Worm (Caenorhabditis elegans): ENCODE data around the gene F56D5.6.

F56D5.6 gene

ce11 chrIV:9444417-9445026, 42.8 kb downstream of the F56D5.6 start (continued):
- TF ChIP-seq aly-2 (tag; optimal IDR thresholded peaks at IDR 0.05), result peak; percentile 93
- TF ChIP-seq lin-39 (tag; optimal IDR thresholded peaks at IDR 0.05), result peak; percentile 86
- TF ChIP-seq hpl-2 (GFP tag; optimal IDR thresholded peaks at IDR 0.05), result peak; percentile 88
- peak; percentile 90 for TF ChIP-seq mep-1 (tag; optimal IDR thresholded peaks at IDR 0.05)
- TF ChIP-seq tlp-1 (tag; optimal IDR thresholded peaks at IDR 0.05), result no peak
- TF ChIP-seq nhr-76 (tag; optimal IDR thresholded peaks at IDR 0.05), result peak; percentile 25
- peak; percentile 46 for TF ChIP-seq sup-37 (GFP tag; optimal IDR thresholded peaks at IDR 0.05)
- TF ChIP-seq fkh-4 (tag; optimal IDR thresholded peaks at IDR 0.05; ENCODE audit: borderline replicate concordance), result peak; percentile 52
- TF ChIP-seq lin-15B (tag; optimal IDR thresholded peaks at IDR 0.05), result peak; percentile 63
- TF ChIP-seq nhr-77 (tag; optimal IDR thresholded peaks at IDR 0.05), result peak; percentile 96
- TF ChIP-seq ets-5 (GFP tag; IDR thresholded peaks at IDR 0.05), result no peak
- peak; percentile 96 for TF ChIP-seq swsn-7 (tag; optimal IDR thresholded peaks at IDR 0.05)
- TF ChIP-seq snu-23 (GFP tag; optimal IDR thresholded peaks at IDR 0.05), result peak; percentile 97
- peak; percentile 91 for TF ChIP-seq lin-13 (GFP tag; optimal IDR thresholded peaks at IDR 0.05)
- TF ChIP-seq nhr-90 (tag; optimal IDR thresholded peaks at IDR 0.05; ENCODE audit: poor library complexity), result peak; percentile 96
- TF ChIP-seq irx-1 (tag; optimal IDR thresholded peaks at IDR 0.05), result peak; percentile 93
- TF ChIP-seq ceh-8 (GFP tag; optimal IDR thresholded peaks at IDR 0.05), result peak; percentile 77
- TF ChIP-seq ceh-90 (tag; optimal IDR thresholded peaks at IDR 0.05), result no peak
- peak; percentile 61 for TF ChIP-seq zag-1 (tag; optimal IDR thresholded peaks at IDR 0.05)
- peak; percentile 30 for TF ChIP-seq efl-3 (GFP tag; optimal IDR thresholded peaks at IDR 0.05)
- peak; percentile 61 for TF ChIP-seq C04F5.9 (tag; optimal IDR thresholded peaks at IDR 0.05)
- peak; percentile 95 for TF ChIP-seq tbx-2 (tag; optimal IDR thresholded peaks at IDR 0.05)
- no peak for TF ChIP-seq pag-3 (tag; optimal IDR thresholded peaks at IDR 0.05; ENCODE audit: borderline replicate concordance, insufficient read depth)
- peak; percentile 76 for TF ChIP-seq unc-130 (tag; optimal IDR thresholded peaks at IDR 0.05)
- no peak for TF ChIP-seq alr-1 (tag; optimal IDR thresholded peaks at IDR 0.05; ENCODE audit: borderline replicate concordance)
- TF ChIP-seq nhr-20 (tag; optimal IDR thresholded peaks at IDR 0.05), result peak; percentile 97
- peak; percentile 83 to 88 for TF ChIP-seq lin-35 (GFP tag; optimal IDR thresholded peaks at IDR 0.05)
- TF ChIP-seq ztf-4 (tag; optimal IDR thresholded peaks at IDR 0.05), result peak; percentile 83
- peak; percentile 62 for TF ChIP-seq blmp-1 (tag; optimal IDR thresholded peaks at IDR 0.05)
- TF ChIP-seq F16B12.6 (tag; optimal IDR thresholded peaks at IDR 0.05), result peak; percentile 51
- TF ChIP-seq grh-1 (GFP tag; IDR thresholded peaks at IDR 0.05), result peak; percentile 73
- peak; percentile 72 for TF ChIP-seq ceh-88 (GFP tag; IDR thresholded peaks at IDR 0.05)
- TF ChIP-seq Y116A8C.19 (tag; optimal IDR thresholded peaks at IDR 0.05; ENCODE audit: borderline replicate concordance), result no peak

- TF ChIP-seq ces-1 (GFP tag; optimal IDR thresholded peaks at IDR 0.05), result no peak
- no peak for TF ChIP-seq tlp-1 (tag; optimal IDR thresholded peaks at IDR 0.05)
- no peak for TF ChIP-seq C04F5.9 (tag; optimal IDR thresholded peaks at IDR 0.05)
- TF ChIP-seq zip-4 (GFP tag; optimal IDR thresholded peaks at IDR 0.05), result no peak
- TF ChIP-seq ztf-4 (tag; optimal IDR thresholded peaks at IDR 0.05), result no peak
- TF ChIP-seq mab-9 (GFP tag; IDR thresholded peaks at IDR 0.05), result no peak
These were observed 43.7 kb downstream of the F56D5.6 start, which contains the start of gene hsp-12.3 for ce11 chrIV:9445407-9445806. TSS of gene hsp-12.3 (minus strand) at chrIV:9445507.

- TF ChIP-seq pax-3 (tag; optimal IDR thresholded peaks at IDR 0.05), result no peak
- TF ChIP-seq ceh-82 (tag; optimal IDR thresholded peaks at IDR 0.05), result no peak
- no peak for TF ChIP-seq pag-3 (tag; optimal IDR thresholded peaks at IDR 0.05; ENCODE audit: borderline replicate concordance, insufficient read depth)
- TF ChIP-seq nhr-19 (GFP tag; conservative IDR thresholded peaks at IDR 0.05), result peak; percentile 27; the same call in 1 of the 2 replicates
- TF ChIP-seq nhr-76 (tag; optimal IDR thresholded peaks at IDR 0.05), result no peak
- TF ChIP-seq efl-1 (optimal IDR thresholded peaks at IDR 0.05), result no peak
- peak in 1 of 2 experiments; percentile 88 for TF ChIP-seq efl-1 (GFP tag; optimal IDR thresholded peaks at IDR 0.05 in 1 of 2)
- no peak for TF ChIP-seq nhr-71 (tag; optimal IDR thresholded peaks at IDR 0.05)
- TF ChIP-seq tbx-2 (tag; optimal IDR thresholded peaks at IDR 0.05), result no peak
- no peak for TF ChIP-seq blmp-1 (tag; optimal IDR thresholded peaks at IDR 0.05)
- no peak for TF ChIP-seq mep-1 (tag; optimal IDR thresholded peaks at IDR 0.05)
- no peak for TF ChIP-seq ztf-11 (tag; optimal IDR thresholded peaks at IDR 0.05)
- no peak for TF ChIP-seq aha-1 (tag; optimal IDR thresholded peaks at IDR 0.05)
- TF ChIP-seq skn-1 (tag; optimal IDR thresholded peaks at IDR 0.05), result no peak
- peak; percentile 63 for TF ChIP-seq dsc-1 (tag; optimal IDR thresholded peaks at IDR 0.05)
- no peak for TF ChIP-seq vab-15 (tag; optimal IDR thresholded peaks at IDR 0.05)
- no peak for TF ChIP-seq nhr-47 (tag; optimal IDR thresholded peaks at IDR 0.05)
- TF ChIP-seq unc-86 (tag; optimal IDR thresholded peaks at IDR 0.05), result no peak
- peak; percentile 19 for TF ChIP-seq mef-2 (tag; optimal IDR thresholded peaks at IDR 0.05)
- no peak for TF ChIP-seq swsn-7 (tag; optimal IDR thresholded peaks at IDR 0.05)
These were observed 45.5 kb downstream of the F56D5.6 start, which contains the start of gene hsp-12.6 for ce11 chrIV:9447209-9447608. TSS of gene hsp-12.6 (minus strand) at chrIV:9447228.

Measured in whole organism, L1 larva.